Fruit fly (Drosophila melanogaster) whole organism, embryonic: ENCODE data around the gene SmE.

Experiments
- Adf1 ChIP-seq: fragments of 200-800 bp; sonication (Bioruptor generic); IDR thresholded peaks from 2 replicates; pipeline ENCODE4 v1.3.6; 2022; ENCODE audit warnings: missing biosample characterization, missing genetic modification characterization
- Bgb ChIP-seq: fragments of 200-800 bp; sonication (Bioruptor generic); IDR thresholded peaks from 2 replicates; pipeline ENCODE4 v1.3.6; 2022; ENCODE audit warnings: missing biosample characterization, missing genetic modification characterization; ENCODE audit not compliant: partially characterized antibody
- CG1024 ChIP-seq: fragments of 200-800 bp; sonication (Bioruptor generic); IDR thresholded peaks from 2 replicates; pipeline ENCODE4 v1.3.6; 2022; ENCODE audit warnings: missing biosample characterization, missing genetic modification characterization
- CG11456 ChIP-seq: fragments of 200-800 bp; sonication (Bioruptor generic); IDR thresholded peaks from 3 replicates; pipeline ENCODE4 v1.3.6; 2022; ENCODE audit warnings: missing biosample characterization, missing genetic modification characterization
- CG13287 ChIP-seq: fragments of 200-800 bp; sonication (Bioruptor generic); IDR thresholded peaks from 2 replicates; pipeline ENCODE4 v1.3.6; 2022; ENCODE audit warnings: missing biosample characterization, missing genetic modification characterization; ENCODE audit not compliant: partially characterized antibody
- CG13424 ChIP-seq: fragments of 200-800 bp; sonication (Bioruptor generic); optimal IDR thresholded peaks from 2 replicates; lab custom pipeline; 2019; ENCODE audit warnings: missing biosample characterization, mild to moderate bottlenecking, missing genetic modification characterization, moderate library complexity
- CG13775 ChIP-seq: fragments of 200-800 bp; sonication (Bioruptor generic); optimal IDR thresholded peaks from 3 replicates; lab custom pipeline; 2017; ENCODE audit warnings: missing biosample characterization, mild to moderate bottlenecking, missing genetic modification characterization
- CG1647 ChIP-seq: fragments of 200-800 bp; sonication (Bioruptor generic); optimal IDR thresholded peaks from 3 replicates; lab custom pipeline; 2016; ENCODE audit warnings: missing biosample characterization, missing genetic modification characterization
- CG16815 ChIP-seq: fragments of 200-800 bp; sonication (Bioruptor generic); optimal IDR thresholded peaks from 3 replicates; lab custom pipeline; 2017; ENCODE audit warnings: missing biosample characterization, mild to moderate bottlenecking, missing genetic modification characterization
- CG17802 ChIP-seq: fragments of 200-800 bp; sonication (Bioruptor generic); optimal IDR thresholded peaks from 2 replicates; lab custom pipeline; 2018; ENCODE audit warnings: missing biosample characterization, mild to moderate bottlenecking, missing genetic modification characterization, moderate library complexity
- CG2129 ChIP-seq: fragments of 200-800 bp; sonication (Bioruptor generic); IDR thresholded peaks from 2 replicates; pipeline ENCODE4 v1.3.6; 2022; ENCODE audit warnings: missing biosample characterization, missing genetic modification characterization; ENCODE audit not compliant: partially characterized antibody
- CG32767 ChIP-seq: fragments of 200-800 bp; sonication (Bioruptor generic); IDR thresholded peaks from 2 replicates; pipeline ENCODE4 v1.3.6; 2022; ENCODE audit warnings: missing biosample characterization, missing genetic modification characterization
- CG33213 ChIP-seq: fragments of 200-800 bp; sonication (Bioruptor generic); optimal IDR thresholded peaks from 3 replicates; lab custom pipeline; 2016; ENCODE audit warnings: missing biosample characterization, missing genetic modification characterization
- CG3847 ChIP-seq: fragments of 200-800 bp; sonication (Bioruptor generic); IDR thresholded peaks from 2 replicates; pipeline ENCODE4 v1.3.6; 2022; ENCODE audit warnings: missing biosample characterization, missing genetic modification characterization
- CG42726 ChIP-seq: fragments of 200-800 bp; sonication (Bioruptor generic); IDR thresholded peaks from 2 replicates; pipeline ENCODE4 v1.3.6; 2022; ENCODE audit warnings: missing biosample characterization, missing genetic modification characterization; ENCODE audit not compliant: partially characterized antibody
- CG4404 ChIP-seq: fragments of 200-800 bp; sonication (Bioruptor generic); IDR thresholded peaks from 2 replicates; pipeline ENCODE4 v1.3.6; 2022; ENCODE audit warnings: missing biosample characterization, missing genetic modification characterization
- CG7839 ChIP-seq: fragments of 200-800 bp; sonication (Bioruptor generic); optimal IDR thresholded peaks from 3 replicates; lab custom pipeline; 2018; ENCODE audit warnings: missing biosample characterization, mild to moderate bottlenecking, missing genetic modification characterization, moderate library complexity
- CG9437 ChIP-seq: fragments of 200-800 bp; sonication (Bioruptor generic); optimal IDR thresholded peaks from 2 replicates; lab custom pipeline; 2018; ENCODE audit warnings: missing biosample characterization, mild to moderate bottlenecking, missing genetic modification characterization
- Dp ChIP-seq: fragments of 200-800 bp; sonication (Bioruptor generic); optimal IDR thresholded peaks from 2 replicates; lab custom pipeline; 2018; ENCODE audit warnings: missing biosample characterization, mild to moderate bottlenecking, missing genetic modification characterization, moderate library complexity
- Dref ChIP-seq: fragments of 200-800 bp; sonication (Bioruptor generic); IDR thresholded peaks from 2 replicates; pipeline ENCODE4 v1.3.6; 2022; ENCODE audit warnings: missing biosample characterization, missing genetic modification characterization
- E2f2 ChIP-seq: fragments of 200-800 bp; sonication (Bioruptor generic); IDR thresholded peaks from 2 replicates; pipeline ENCODE4 v1.3.6; 2022; ENCODE audit warnings: missing biosample characterization, missing genetic modification characterization
- Elba2 ChIP-seq: fragments of 200-800 bp; sonication (Bioruptor generic); optimal IDR thresholded peaks from 3 replicates; lab custom pipeline; 2016; ENCODE audit warnings: missing biosample characterization, missing genetic modification characterization
- HLH4C ChIP-seq: fragments of 200-800 bp; sonication (Bioruptor generic); IDR thresholded peaks from 3 replicates; pipeline ENCODE4 v1.3.6; 2022; ENCODE audit warnings: missing biosample characterization, missing genetic modification characterization; ENCODE audit not compliant: partially characterized antibody
- HLHmδ ChIP-seq: fragments of 200-800 bp; sonication (Bioruptor generic); optimal IDR thresholded peaks from 2 replicates; lab custom pipeline; 2018; ENCODE audit warnings: missing biosample characterization, mild to moderate bottlenecking, missing genetic modification characterization, moderate library complexity
- Opbp ChIP-seq: fragments of 200-800 bp; sonication (Bioruptor generic); IDR thresholded peaks from 3 replicates; pipeline ENCODE4 v1.3.6; 2022; ENCODE audit warnings: missing biosample characterization, missing genetic modification characterization; ENCODE audit not compliant: partially characterized antibody
- Pdp1 ChIP-seq, 2 experiments: fragments of 200-800 bp; sonication (Bioruptor generic); optimal IDR thresholded peaks; 3 replicates each; lab custom pipeline; 2016; ENCODE audit warnings: missing biosample characterization in 2 of 2, missing genetic modification characterization in 2 of 2, mild to moderate bottlenecking in 1 of 2, moderate library complexity in 1 of 2
- Poxn ChIP-seq: fragments of 200-800 bp; sonication (Bioruptor generic); IDR thresholded peaks from 2 replicates; pipeline ENCODE4 v1.3.6; 2022; ENCODE audit warnings: missing biosample characterization, missing genetic modification characterization
- Rx ChIP-seq: fragments of 200-800 bp; sonication (Bioruptor generic); IDR thresholded peaks from 2 replicates; pipeline ENCODE4 v1.3.6; 2022; ENCODE audit warnings: missing biosample characterization, missing genetic modification characterization
- Scr ChIP-seq: fragments of 200-800 bp; sonication (Bioruptor generic); IDR thresholded peaks from 2 replicates; pipeline ENCODE4 v1.3.6; 2022; ENCODE audit warnings: missing biosample characterization, missing genetic modification characterization; ENCODE audit not compliant: partially characterized antibody
- Sry-β ChIP-seq: fragments of 200-800 bp; sonication (Bioruptor generic); optimal IDR thresholded peaks from 2 replicates; lab custom pipeline; 2018; ENCODE audit warnings: missing biosample characterization, mild to moderate bottlenecking, missing genetic modification characterization, moderate library complexity
- amos ChIP-seq: fragments of 200-800 bp; sonication (Bioruptor generic); IDR thresholded peaks from 2 replicates; pipeline ENCODE4 v1.3.6; 2022; ENCODE audit warnings: missing biosample characterization, missing genetic modification characterization; ENCODE audit not compliant: partially characterized antibody
- ato ChIP-seq: fragments of 200-800 bp; sonication (Bioruptor generic); IDR thresholded peaks from 2 replicates; pipeline ENCODE4 v1.3.6; 2022; ENCODE audit warnings: missing biosample characterization, missing genetic modification characterization; ENCODE audit not compliant: partially characterized antibody
- bigmax ChIP-seq: fragments of 200-800 bp; sonication (Bioruptor generic); optimal IDR thresholded peaks from 2 replicates; lab custom pipeline; 2018; ENCODE audit warnings: missing biosample characterization, mild to moderate bottlenecking, missing genetic modification characterization
- croc ChIP-seq: fragments of 200-800 bp; sonication (Bioruptor generic); conservative IDR thresholded peaks from 3 replicates; pipeline ENCODE4 v1.3.6; 2022; ENCODE audit warnings: missing biosample characterization, missing genetic modification characterization
- crp ChIP-seq, 2 experiments: fragments of 200-800 bp; sonication (Bioruptor generic); optimal IDR thresholded peaks; 2 replicates in 1 of 2; 3 replicates in 1 of 2; lab custom pipeline; 2017; ENCODE audit warnings: missing biosample characterization in 2 of 2, missing genetic modification characterization in 2 of 2, mild to moderate bottlenecking in 1 of 2, moderate library complexity in 1 of 2
- dysf ChIP-seq: fragments of 200-800 bp; sonication (Bioruptor generic); IDR thresholded peaks from 3 replicates; pipeline ENCODE4 v1.3.6; 2022; ENCODE audit warnings: missing biosample characterization, missing genetic modification characterization
- ems ChIP-seq: fragments of 200-800 bp; sonication (Bioruptor generic); optimal IDR thresholded peaks from 3 replicates; lab custom pipeline; 2016; ENCODE audit warnings: missing biosample characterization, missing genetic modification characterization
- lbe ChIP-seq: fragments of 200-800 bp; sonication (Bioruptor generic); optimal IDR thresholded peaks from 2 replicates; lab custom pipeline; 2016; ENCODE audit warnings: missing biosample characterization, mild to moderate bottlenecking, missing genetic modification characterization
- lov ChIP-seq, 2 experiments: fragments of 200-800 bp in 1 of 2; fragments of >200 bp in 1 of 2; sonication (Bioruptor generic) in 1 of 2; IDR thresholded peaks in 1 of 2; optimal IDR thresholded peaks in 1 of 2; 2 replicates in 1 of 2; 3 replicates in 1 of 2; pipeline versions ENCODE4 v1.3.6 to Lab custom; 2017 to 2022; ENCODE audit warnings: missing biosample characterization in 1 of 2, missing genetic modification characterization in 1 of 2
- mld ChIP-seq: fragments of 200-800 bp; sonication (Bioruptor generic); IDR thresholded peaks from 3 replicates; pipeline ENCODE4 v1.3.6; 2022; ENCODE audit warnings: missing biosample characterization, missing genetic modification characterization; ENCODE audit not compliant: partially characterized antibody
- sens-2 ChIP-seq: fragments of 200-800 bp; sonication (Bioruptor generic); IDR thresholded peaks from 2 replicates; pipeline ENCODE4 v1.3.6; 2022; ENCODE audit warnings: missing biosample characterization, missing genetic modification characterization
- seq ChIP-seq: fragments of 200-800 bp; sonication (Bioruptor generic); IDR thresholded peaks from 2 replicates; pipeline ENCODE4 v1.3.6; 2022; ENCODE audit warnings: missing biosample characterization, missing genetic modification characterization
- sna ChIP-seq: fragments of 200-800 bp; sonication (Bioruptor generic); IDR thresholded peaks from 2 replicates; pipeline ENCODE4 v1.3.6; 2022; ENCODE audit warnings: missing biosample characterization, missing genetic modification characterization; ENCODE audit not compliant: partially characterized antibody
- tin ChIP-seq: fragments of 200-800 bp; sonication (Bioruptor generic); optimal IDR thresholded peaks from 3 replicates; lab custom pipeline; 2016; ENCODE audit warnings: missing biosample characterization, missing genetic modification characterization
- tio ChIP-seq: fragments of 200-800 bp; sonication (Bioruptor generic); optimal IDR thresholded peaks from 2 replicates; lab custom pipeline; 2017; ENCODE audit warnings: missing biosample characterization, missing genetic modification characterization, inconsistent platforms
- vnd ChIP-seq: fragments of 200-800 bp; sonication (Bioruptor generic); IDR thresholded peaks from 3 replicates; pipeline ENCODE4 v1.3.6; 2022; ENCODE audit warnings: missing biosample characterization, missing genetic modification characterization; ENCODE audit not compliant: partially characterized antibody
- zen2 ChIP-seq: fragments of 200-800 bp; sonication (Bioruptor generic); IDR thresholded peaks from 3 replicates; pipeline ENCODE4 v1.3.6; 2022; ENCODE audit warnings: missing biosample characterization, missing genetic modification characterization; ENCODE audit not compliant: partially characterized antibody
- zf30C ChIP-seq: fragments of 200-800 bp; sonication (Bioruptor generic); optimal IDR thresholded peaks from 3 replicates; lab custom pipeline; 2018; ENCODE audit warnings: missing biosample characterization, mild to moderate bottlenecking, missing genetic modification characterization

Gene SmE

dm6 chr2L:7885952-7886351 is 702 bp upstream of the SmE start (continued):
- no peak for TF ChIP-seq ems (GFP tag; lab: Kevin White, UChicago)
- no peak for TF ChIP-seq CG11456 (GFP tag; lab: Robert Waterston, UW)
- TF ChIP-seq CG2129 (GFP tag; lab: Robert Waterston, UW) = peak; percentile 24; the same call in 1 of the 2 replicates
- TF ChIP-seq CG9437 (GFP tag; lab: Kevin White, UChicago) = peak; percentile 92
- no peak for TF ChIP-seq Adf1
- TF ChIP-seq seq = no peak
- no peak for TF ChIP-seq lov (optimal IDR thresholded peaks at IDR 0.05; lab: Kevin White, UChicago)
- no peak for TF ChIP-seq lov (GFP tag; IDR thresholded peaks at IDR 0.05; lab: Robert Waterston, UW)
- no peak for TF ChIP-seq lbe (GFP tag; lab: Kevin White, UChicago)
- TF ChIP-seq CG42726 (GFP tag; lab: Robert Waterston, UW) = peak; percentile 73; the same call in 1 of the 2 replicates
- no peak for TF ChIP-seq HLHmδ (GFP tag; lab: Kevin White, UChicago)
- no peak for TF ChIP-seq CG3847 (GFP tag; lab: Robert Waterston, UW)
- TF ChIP-seq Dp (GFP tag; lab: Kevin White, UChicago) = peak; percentile 71
- peak in 1 of 2 experiments; percentile 18 for TF ChIP-seq crp (GFP tag; optimal IDR thresholded peaks at IDR 0.05; lab: Kevin White, UChicago)
- TF ChIP-seq ato (GFP tag; lab: Robert Waterston, UW) = peak; percentile 62; the same call in 1 of the 2 replicates
- no peak for TF ChIP-seq CG32767
- TF ChIP-seq CG13424 (tag; lab: Kevin White, UChicago) = no peak
- peak; percentile 72 for TF ChIP-seq Bgb (GFP tag; lab: Robert Waterston, UW)
- TF ChIP-seq Elba2 = no peak
- TF ChIP-seq zf30C = no peak
- peak in 1 of 2 experiments; percentile 92 for TF ChIP-seq Pdp1 (GFP tag; optimal IDR thresholded peaks at IDR 0.05; lab: Kevin White, UChicago)
- TF ChIP-seq CG17802 (tag; lab: Kevin White, UChicago) = no peak
- peak; percentile 65; the same call in 2 of the 3 replicates for TF ChIP-seq vnd (GFP tag; lab: Robert Waterston, UW)
- TF ChIP-seq Scr (GFP tag; lab: Robert Waterston, UW) = peak; percentile 65
- TF ChIP-seq CG13775 = no peak
- peak; percentile 52; the same call in 2 of the 3 replicates for TF ChIP-seq HLH4C (GFP tag; lab: Robert Waterston, UW)
- TF ChIP-seq sna (GFP tag; lab: Robert Waterston, UW) = peak; percentile 73
- no peak for TF ChIP-seq Sry-β (GFP tag; lab: Kevin White, UChicago)
- no peak for TF ChIP-seq CG1647
- no peak for TF ChIP-seq sens-2 (GFP tag; lab: Robert Waterston, UW)
- TF ChIP-seq Opbp (GFP tag; lab: Robert Waterston, UW) = peak; percentile 72; the same call in 2 of the 3 replicates
- no peak for TF ChIP-seq CG33213 (GFP tag; lab: Kevin White, UChicago)
- TF ChIP-seq zen2 (GFP tag; lab: Robert Waterston, UW) = peak; percentile 74; the same call in 2 of the 3 replicates
- no peak for TF ChIP-seq bigmax (GFP tag; lab: Kevin White, UChicago)
- TF ChIP-seq Rx (GFP tag; lab: Robert Waterston, UW) = no peak
- peak; percentile 71 for TF ChIP-seq Dref (GFP tag; lab: Robert Waterston, UW)
- no peak for TF ChIP-seq CG16815 (GFP tag; lab: Kevin White, UChicago)
- no peak for TF ChIP-seq CG4404 (GFP tag; lab: Robert Waterston, UW)
- no peak for TF ChIP-seq dysf (GFP tag; lab: Robert Waterston, UW)
- no peak for TF ChIP-seq tin (GFP tag; lab: Kevin White, UChicago)
- no peak for TF ChIP-seq Poxn (GFP tag; lab: Robert Waterston, UW)
- peak; percentile 77 for TF ChIP-seq E2f2 (GFP tag; lab: Robert Waterston, UW)
- TF ChIP-seq mld (GFP tag; lab: Robert Waterston, UW) = 0 out of 3 replicates have a peak, but pooled peaks have one; percentile 38
- peak; percentile 79 for TF ChIP-seq CG13287
- no peak for TF ChIP-seq tio (GFP tag; lab: Kevin White, UChicago)
- TF ChIP-seq CG1024 (GFP tag; lab: Robert Waterston, UW) = no peak
- peak; percentile 81 for TF ChIP-seq amos (GFP tag; lab: Robert Waterston, UW)
- no peak for TF ChIP-seq CG7839 (tag; lab: Kevin White, UChicago)
- no peak for TF ChIP-seq croc (GFP tag; lab: Robert Waterston, UW)
